Fruit fly (Drosophila melanogaster): ENCODE data around the gene Nepl14.
A peak's percentile ranks its signal among the peaks of the same experiment; 100 is the strongest.

- TF ChIP-seq OdsH (GFP tag; optimal IDR thresholded peaks at IDR 0.05) (no peak), CG8119 (GFP tag; IDR thresholded peaks at IDR 0.05) (no peak), CG7368 (GFP tag; optimal IDR thresholded peaks at IDR 0.05) (no peak), CG3919 (GFP tag; optimal IDR thresholded peaks at IDR 0.05) (peak; percentile 79), fd85E (GFP tag; optimal IDR thresholded peaks at IDR 0.05) (no peak), net (GFP tag; optimal IDR thresholded peaks at IDR 0.05) (no peak), Lpt (GFP tag; optimal IDR thresholded peaks at IDR 0.05) (no peak), CG11294 (GFP tag; IDR thresholded peaks at IDR 0.05) (no peak), Eip78C (GFP tag) (no peak), CG32006 (GFP tag; optimal IDR thresholded peaks at IDR 0.05) (no peak)
These were observed 21.3 kb upstream of the Nepl14 start for dm6 chr3R:22784674-22785316.

All from whole organism, prepupa.